Worm (Caenorhabditis elegans): Measurements from ENCODE around the gene srd-34.

The srd-34 gene

DNA sequence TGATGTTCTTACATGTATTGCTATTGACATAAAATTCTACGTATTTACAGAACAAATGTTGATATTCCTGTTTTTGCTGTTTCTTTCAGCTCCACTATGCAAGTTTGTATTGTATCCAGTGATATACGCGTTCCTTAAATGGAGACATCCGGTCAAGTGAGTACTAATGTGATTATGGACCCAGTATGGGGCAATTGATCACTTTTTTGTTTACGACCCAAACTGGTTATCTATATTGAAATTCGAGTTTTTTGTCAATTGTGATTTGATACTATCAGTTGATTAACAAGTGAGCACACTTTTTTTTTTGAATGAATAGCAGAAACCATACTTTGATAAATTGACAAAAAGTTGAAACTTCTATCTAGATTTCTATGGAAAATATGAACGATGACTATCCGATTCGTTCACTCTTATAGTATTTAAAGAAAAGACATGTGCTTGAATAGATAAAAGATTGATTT, 33.0 kb upstream of the srd-34 start, which contains the start of gene T21C9.6 (continued):
- TF ChIP-seq zip-2 (tag; optimal IDR thresholded peaks at IDR 0.05): no peak
- no peak for TF ChIP-seq lsy-2 (tag; optimal IDR thresholded peaks at IDR 0.05)
- no peak for TF ChIP-seq ctbp-1 (GFP tag; IDR thresholded peaks at IDR 0.05)
- TF ChIP-seq nhr-42 (GFP tag; IDR thresholded peaks at IDR 0.05): no peak
- no peak for TF ChIP-seq hif-1 (tag; optimal IDR thresholded peaks at IDR 0.05)
- TF ChIP-seq tra-1 (GFP tag; IDR thresholded peaks at IDR 0.05): no peak
- no peak for TF ChIP-seq mep-1 (tag; optimal IDR thresholded peaks at IDR 0.05)
- peak; percentile 16 for TF ChIP-seq hlh-11 (tag; optimal IDR thresholded peaks at IDR 0.05)
- peak in 1 of 2 experiments; percentile 9 for TF ChIP-seq unc-62 (GFP tag; optimal IDR thresholded peaks at IDR 0.05 in 1 of 2)
- no peak for TF ChIP-seq unc-62 (tag; optimal IDR thresholded peaks at IDR 0.05)
- no peak for TF ChIP-seq lin-13 (GFP tag; optimal IDR thresholded peaks at IDR 0.05)
- TF ChIP-seq skn-1 (tag; optimal IDR thresholded peaks at IDR 0.05): no peak
- TF ChIP-seq Y75B8A.6 (GFP tag; IDR thresholded peaks at IDR 0.05): no peak
- no peak for TF ChIP-seq ceh-32 (tag; optimal IDR thresholded peaks at IDR 0.05; ENCODE audit: poor library complexity)

DNA sequence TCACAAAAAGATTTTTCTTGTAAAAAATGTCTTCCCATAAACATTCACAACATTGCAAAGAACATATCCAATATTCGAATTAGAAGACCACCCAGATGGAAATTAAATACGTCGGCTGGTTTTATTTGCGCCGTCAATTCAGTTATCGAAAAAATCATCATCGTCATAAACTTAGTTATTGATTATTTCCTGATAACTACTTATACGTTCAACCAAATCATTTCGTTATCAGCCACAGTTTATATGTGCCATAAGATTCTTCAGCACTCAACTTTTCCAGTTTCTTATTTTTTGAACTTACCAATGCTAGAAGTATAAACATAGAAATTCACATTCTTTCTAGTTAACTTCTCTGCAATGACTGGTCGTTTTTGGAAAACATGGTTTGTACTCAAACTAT, 31.8 kb upstream of the srd-34 start:
- TF ChIP-seq nhr-6 (tag; optimal IDR thresholded peaks at IDR 0.05) (no peak), nhr-77 (tag; optimal IDR thresholded peaks at IDR 0.05) (peak; percentile 29), pha-4 (GFP tag; IDR thresholded peaks at IDR 0.05) (no peak), pha-4 (tag; optimal IDR thresholded peaks at IDR 0.05) (no peak), php-3 (GFP tag; IDR thresholded peaks at IDR 0.05) (peak; percentile 88), dmd-8 (GFP tag; IDR thresholded peaks at IDR 0.05) (no peak), zip-2 (tag; optimal IDR thresholded peaks at IDR 0.05) (no peak), ztf-11 (tag; optimal IDR thresholded peaks at IDR 0.05) (no peak), unc-62 (GFP tag; optimal IDR thresholded peaks at IDR 0.05 in 1 of 2) (no peak), unc-62 (tag; optimal IDR thresholded peaks at IDR 0.05) (no peak), lin-38 (GFP tag; IDR thresholded peaks at IDR 0.05) (no peak), lsy-2 (tag; optimal IDR thresholded peaks at IDR 0.05) (no peak), pqm-1 (tag; optimal IDR thresholded peaks at IDR 0.05) (peak; percentile 83), daf-16 (GFP tag; optimal IDR thresholded peaks at IDR 0.05) (no peak), daf-16 (tag; optimal IDR thresholded peaks at IDR 0.05) (peak; percentile 57), hlh-11 (tag; optimal IDR thresholded peaks at IDR 0.05) (peak; percentile 46), daf-19 (GFP tag; conservative IDR thresholded peaks at IDR 0.05) (no peak), lin-1 (GFP tag; IDR thresholded peaks at IDR 0.05) (no peak), ces-1 (GFP tag; optimal IDR thresholded peaks at IDR 0.05) (no peak), nhr-28 (tag; optimal IDR thresholded peaks at IDR 0.05) (peak; percentile 72), dve-1 (tag; optimal IDR thresholded peaks at IDR 0.05; ENCODE audit: insufficient read depth) (peak; percentile 27), ceh-44 (GFP tag; IDR thresholded peaks at IDR 0.05) (no peak), dmd-6 (GFP tag; IDR thresholded peaks at IDR 0.05) (peak; percentile 58; the same call in 1 of the 2 replicates), tra-1 (GFP tag; IDR thresholded peaks at IDR 0.05) (no peak), duxl-1 (tag; optimal IDR thresholded peaks at IDR 0.05; ENCODE audit: poor library complexity) (no peak), F26F4.8 (GFP tag; conservative IDR thresholded peaks at IDR 0.05) (no peak)

- no peak for TF ChIP-seq sdz-12 (GFP tag; optimal IDR thresholded peaks at IDR 0.05)
- TF ChIP-seq dmd-8 (GFP tag; IDR thresholded peaks at IDR 0.05): no peak
- TF ChIP-seq ZK546.5 (tag; optimal IDR thresholded peaks at IDR 0.05): no peak
- no peak for TF ChIP-seq unc-62 (GFP tag; optimal IDR thresholded peaks at IDR 0.05 in 1 of 2)
- no peak for TF ChIP-seq unc-62 (tag; optimal IDR thresholded peaks at IDR 0.05)
- peak in 1 of 2 experiments; percentile 43 for TF ChIP-seq daf-16 (GFP tag; optimal IDR thresholded peaks at IDR 0.05)
- peak; percentile 58 for TF ChIP-seq daf-16 (tag; optimal IDR thresholded peaks at IDR 0.05)
- TF ChIP-seq ztf-7 (tag; optimal IDR thresholded peaks at IDR 0.05): peak; percentile 38
- TF ChIP-seq F37D6.2 (tag; optimal IDR thresholded peaks at IDR 0.05): peak; percentile 50
- peak; percentile 66 for TF ChIP-seq nhr-48 (tag; optimal IDR thresholded peaks at IDR 0.05)
- TF ChIP-seq nhr-10 (tag; optimal IDR thresholded peaks at IDR 0.05): no peak
- no peak for TF ChIP-seq gei-8 (GFP tag; optimal IDR thresholded peaks at IDR 0.05)
- TF ChIP-seq D1046.2 (GFP tag; IDR thresholded peaks at IDR 0.05): no peak
- no peak for TF ChIP-seq fos-1 (tag; optimal IDR thresholded peaks at IDR 0.05)
- no peak for TF ChIP-seq Y48G9A.11 (GFP tag; IDR thresholded peaks at IDR 0.05)
- TF ChIP-seq jun-1 (tag; optimal IDR thresholded peaks at IDR 0.05): no peak
- TF ChIP-seq nhr-25 (tag; optimal IDR thresholded peaks at IDR 0.05; ENCODE audit: borderline replicate concordance, insufficient read depth): no peak
- TF ChIP-seq daf-8 (GFP tag; IDR thresholded peaks at IDR 0.05): no peak
- 0 out of 2 replicates have a peak, but pooled peaks have one; percentile 24 for TF ChIP-seq arid-1 (GFP tag; conservative IDR thresholded peaks at IDR 0.05)
- TF ChIP-seq spr-1 (tag; optimal IDR thresholded peaks at IDR 0.05): peak; percentile 52
- no peak for TF ChIP-seq zip-11 (GFP tag; IDR thresholded peaks at IDR 0.05)
These were observed 30.1 kb upstream of the srd-34 start, which contains the start of the genes erh-1 and lpd-9 for ce11 chrV:10578938-10579337. TSS of gene erh-1 (minus strand) at chrV:10579141. TSS of gene lpd-9 (plus strand) at chrV:10579305.

All from whole organism, L4 larva.